Fruit fly (Drosophila melanogaster): ENCODE measurements around the gene CG4281.

Gene CG4281

dm6 chrX:2041981-2042847 lies 22.7 kb downstream of the CG4281 start, which contains the start of the genes Actn and usp (continued):
- no peak for TF ChIP-seq CG9727 (GFP tag; optimal IDR thresholded peaks at IDR 0.05)
- no peak for TF ChIP-seq ems (GFP tag; optimal IDR thresholded peaks at IDR 0.05)
- TF ChIP-seq CG18619 (GFP tag; optimal IDR thresholded peaks at IDR 0.05): no peak
- TF ChIP-seq Ptx1 (GFP tag; IDR thresholded peaks at IDR 0.05): no peak
- no peak for TF ChIP-seq tin (GFP tag; optimal IDR thresholded peaks at IDR 0.05)
- no peak for TF ChIP-seq psq (GFP tag; optimal IDR thresholded peaks at IDR 0.05)
- TF ChIP-seq Poxn (GFP tag; IDR thresholded peaks at IDR 0.05): no peak
- no peak for TF ChIP-seq Dip2 (GFP tag; IDR thresholded peaks at IDR 0.05)
- TF ChIP-seq Sox102F (GFP tag; optimal IDR thresholded peaks at IDR 0.05): peak; percentile 35
- no peak for TF ChIP-seq trh (GFP tag; optimal IDR thresholded peaks at IDR 0.05)
- no peak for TF ChIP-seq Lim3 (GFP tag; IDR thresholded peaks at IDR 0.05)
- no peak for TF ChIP-seq CG2875 (GFP tag; optimal IDR thresholded peaks at IDR 0.05)
- no peak for TF ChIP-seq ttk (GFP tag; IDR thresholded peaks at IDR 0.05)
- peak; percentile 22; the same call in 1 of the 2 replicates for TF ChIP-seq sob (GFP tag; IDR thresholded peaks at IDR 0.05)
- no peak for TF ChIP-seq B-H1 (GFP tag; IDR thresholded peaks at IDR 0.05)
- TF ChIP-seq CG17361 (GFP tag; IDR thresholded peaks at IDR 0.05): peak; percentile 48; the same call in 2 of the 3 replicates
- no peak for TF ChIP-seq CG3065 (GFP tag; optimal IDR thresholded peaks at IDR 0.05)
- TF ChIP-seq Trl (optimal IDR thresholded peaks at IDR 0.05): no peak
- no peak for TF ChIP-seq Trl (GFP tag; optimal IDR thresholded peaks at IDR 0.05)
- no peak for TF ChIP-seq al (GFP tag; IDR thresholded peaks at IDR 0.05)
- no peak for TF ChIP-seq BtbVII (GFP tag; optimal IDR thresholded peaks at IDR 0.05)
- peak; percentile 49 for TF ChIP-seq CG1603 (tag; optimal IDR thresholded peaks at IDR 0.05)
- TF ChIP-seq Optix (GFP tag; IDR thresholded peaks at IDR 0.05): no peak
- TF ChIP-seq tx (GFP tag; optimal IDR thresholded peaks at IDR 0.05): no peak
- no peak for TF ChIP-seq CG10543 (GFP tag; optimal IDR thresholded peaks at IDR 0.05)
- no peak for TF ChIP-seq CG6813 (GFP tag; optimal IDR thresholded peaks at IDR 0.05)
- no peak for TF ChIP-seq CG8944 (GFP tag; optimal IDR thresholded peaks at IDR 0.05)
- TF ChIP-seq CG3726 (GFP tag; IDR thresholded peaks at IDR 0.05): no peak
- TF ChIP-seq stwl (tag; optimal IDR thresholded peaks at IDR 0.05): peak; percentile 40
- TF ChIP-seq ap (GFP tag; IDR thresholded peaks at IDR 0.05): no peak
- TF ChIP-seq CG16863 (GFP tag; optimal IDR thresholded peaks at IDR 0.05): no peak
- TF ChIP-seq az2 (GFP tag; optimal IDR thresholded peaks at IDR 0.05): no peak
- no peak for TF ChIP-seq Spps (tag; optimal IDR thresholded peaks at IDR 0.05)
- TF ChIP-seq CG3838 (GFP tag; optimal IDR thresholded peaks at IDR 0.05): no peak
- no peak for TF ChIP-seq Awh (GFP tag; IDR thresholded peaks at IDR 0.05)
- TF ChIP-seq Adf1 (GFP tag; IDR thresholded peaks at IDR 0.05): no peak
- no peak for TF ChIP-seq abd-A (tag; optimal IDR thresholded peaks at IDR 0.05)
- TF ChIP-seq CG6654 (GFP tag; optimal IDR thresholded peaks at IDR 0.05): no peak
- TF ChIP-seq CG10654 (GFP tag; optimal IDR thresholded peaks at IDR 0.05): no peak
- peak in 1 of 2 experiments; percentile 27 for TF ChIP-seq Pdp1 (GFP tag; optimal IDR thresholded peaks at IDR 0.05)
- no peak for TF ChIP-seq ftz-f1 (GFP tag; optimal IDR thresholded peaks at IDR 0.05)
- TF ChIP-seq fu2 (GFP tag; optimal IDR thresholded peaks at IDR 0.05): no peak
- TF ChIP-seq CG9797 (GFP tag; optimal IDR thresholded peaks at IDR 0.05): no peak
- no peak for TF ChIP-seq fru (optimal IDR thresholded peaks at IDR 0.05)
- no peak for TF ChIP-seq Mrtf (GFP tag; IDR thresholded peaks at IDR 0.05)
- peak; percentile 42 for TF ChIP-seq CG2712 (tag; optimal IDR thresholded peaks at IDR 0.05)
- TF ChIP-seq CG17385 (GFP tag; optimal IDR thresholded peaks at IDR 0.05): peak; percentile 89
- no peak for TF ChIP-seq H2.0 (GFP tag; IDR thresholded peaks at IDR 0.05)
- no peak for TF ChIP-seq CG3163 (GFP tag; optimal IDR thresholded peaks at IDR 0.05)
- 0 out of 2 replicates have a peak, but pooled peaks have one; percentile 9 for TF ChIP-seq Ada2b (GFP tag; IDR thresholded peaks at IDR 0.05)
- TF ChIP-seq Deaf1 (tag; optimal IDR thresholded peaks at IDR 0.05): no peak
- no peak for TF ChIP-seq Usf (GFP tag; optimal IDR thresholded peaks at IDR 0.05)
